Worm (Caenorhabditis elegans): ENCODE results near the gene dlhd-1.

Gene dlhd-1

ce11 chrII:1203523-1203922 lies 31.6 kb upstream of the dlhd-1 start:
- TF ChIP-seq ceh-62 (tag; optimal IDR thresholded peaks at IDR 0.05) (no peak), fkh-10 (GFP tag; optimal IDR thresholded peaks at IDR 0.05) (peak; percentile 16), ztf-7 (tag; optimal IDR thresholded peaks at IDR 0.05) (no peak), spr-1 (tag; optimal IDR thresholded peaks at IDR 0.05) (no peak), egl-27 (tag; optimal IDR thresholded peaks at IDR 0.05) (no peak), F37D6.2 (tag; optimal IDR thresholded peaks at IDR 0.05) (no peak), unc-62 (GFP tag; optimal IDR thresholded peaks at IDR 0.05 in 1 of 2) (peak in 1 of 2 experiments; percentile 88), unc-62 (tag; optimal IDR thresholded peaks at IDR 0.05) (no peak), nhr-111 (GFP tag; optimal IDR thresholded peaks at IDR 0.05) (no peak), Y105C5A.15 (GFP tag; IDR thresholded peaks at IDR 0.05) (no peak), vab-7 (GFP tag; IDR thresholded peaks at IDR 0.05) (no peak), cey-2 (tag; optimal IDR thresholded peaks at IDR 0.05; ENCODE audit: borderline replicate concordance, insufficient read depth) (no peak), gei-8 (GFP tag; optimal IDR thresholded peaks at IDR 0.05) (no peak), nhr-77 (tag; optimal IDR thresholded peaks at IDR 0.05) (no peak)

ce11 chrII:1199987-1200386 lies 28.1 kb upstream of the dlhd-1 start:
- TF ChIP-seq nhr-77 (tag; optimal IDR thresholded peaks at IDR 0.05): no peak
- TF ChIP-seq F37D6.2 (tag; optimal IDR thresholded peaks at IDR 0.05): no peak
- TF ChIP-seq dve-1 (tag; optimal IDR thresholded peaks at IDR 0.05; ENCODE audit: insufficient read depth): no peak
- TF ChIP-seq ces-1 (GFP tag; optimal IDR thresholded peaks at IDR 0.05): no peak
- no peak for TF ChIP-seq lin-38 (GFP tag; IDR thresholded peaks at IDR 0.05)
- TF ChIP-seq D1046.2 (GFP tag; IDR thresholded peaks at IDR 0.05): no peak
- TF ChIP-seq zfp-2 (tag; optimal IDR thresholded peaks at IDR 0.05): no peak
- no peak for TF ChIP-seq daf-19 (GFP tag; conservative IDR thresholded peaks at IDR 0.05)
- no peak for TF ChIP-seq egl-27 (tag; optimal IDR thresholded peaks at IDR 0.05)
- no peak for TF ChIP-seq pha-4 (GFP tag; IDR thresholded peaks at IDR 0.05)
- TF ChIP-seq pha-4 (tag; optimal IDR thresholded peaks at IDR 0.05): no peak
- no peak for TF ChIP-seq fos-1 (tag; optimal IDR thresholded peaks at IDR 0.05)

DNA sequence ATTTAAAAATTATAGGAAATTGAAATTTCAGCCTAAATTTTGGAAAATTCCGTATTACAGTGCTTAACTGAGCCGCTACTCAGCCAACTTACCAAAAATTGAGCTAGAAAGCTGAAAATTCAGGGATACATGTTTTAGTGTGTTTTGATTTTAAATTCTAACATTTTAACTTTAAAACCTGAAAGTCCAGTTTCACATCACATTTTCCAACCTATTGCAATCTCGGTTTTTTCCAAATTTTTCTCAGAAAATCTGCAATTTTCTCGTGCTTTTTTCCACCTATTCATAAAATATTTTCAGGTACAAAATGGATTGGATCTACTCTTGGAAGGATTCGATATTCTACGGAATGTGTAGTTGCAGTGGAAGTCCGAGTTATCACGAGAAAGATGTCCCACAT lies 25.1 kb upstream of the dlhd-1 start, which contains the start of gene F53A10.2:
Gene F53A10.2, plus strand, starts transcription at position 301 of the 400 bp plus-strand sequence.
- TF ChIP-seq ZK546.5 (tag; optimal IDR thresholded peaks at IDR 0.05) (no peak), lin-29 (GFP tag; IDR thresholded peaks at IDR 0.05) (no peak), hmg-1.1 (GFP tag; IDR thresholded peaks at IDR 0.05) (no peak), F37D6.2 (tag; optimal IDR thresholded peaks at IDR 0.05) (no peak), hif-1 (tag; optimal IDR thresholded peaks at IDR 0.05) (no peak), ceh-28 (tag; optimal IDR thresholded peaks at IDR 0.05) (no peak), nhr-102 (tag; optimal IDR thresholded peaks at IDR 0.05) (no peak), ztf-11 (tag; optimal IDR thresholded peaks at IDR 0.05) (no peak), F44E2.7 (GFP tag; IDR thresholded peaks at IDR 0.05) (no peak), daf-12 (tag; optimal IDR thresholded peaks at IDR 0.05) (no peak), rbr-2 (tag; optimal IDR thresholded peaks at IDR 0.05) (no peak), snpc-4 (tag; optimal IDR thresholded peaks at IDR 0.05) (no peak), nhr-48 (tag; optimal IDR thresholded peaks at IDR 0.05) (no peak), jun-1 (tag; optimal IDR thresholded peaks at IDR 0.05) (no peak), ceh-44 (GFP tag; IDR thresholded peaks at IDR 0.05) (no peak), daf-19 (GFP tag; conservative IDR thresholded peaks at IDR 0.05) (no peak), zag-1 (tag; optimal IDR thresholded peaks at IDR 0.05) (no peak), spr-1 (tag; optimal IDR thresholded peaks at IDR 0.05) (no peak)

DNA sequence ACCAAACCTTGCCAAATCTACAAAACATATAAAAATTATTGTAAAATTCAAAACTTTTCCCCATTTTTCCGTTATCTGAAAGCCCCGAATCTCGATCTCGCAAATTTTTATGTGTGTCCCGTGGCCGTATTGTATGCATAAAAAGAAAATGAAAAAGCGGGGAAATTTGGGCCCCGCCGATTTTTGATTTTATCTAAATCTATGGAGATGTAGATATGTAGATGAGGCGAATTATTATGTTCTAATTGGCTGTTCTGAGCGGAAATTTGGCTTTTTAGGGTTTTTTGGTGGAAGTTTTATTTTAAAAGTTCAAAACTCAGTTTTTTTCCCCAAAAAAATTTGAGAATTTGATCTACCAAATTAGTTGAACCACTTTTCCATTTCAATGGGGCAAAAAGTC lies 24.2 kb upstream of the dlhd-1 start:
- peak; percentile 45 for TF ChIP-seq aha-1 (tag)
- no peak for TF ChIP-seq daf-19 (GFP tag; conservative IDR thresholded peaks at IDR 0.05)
